Fruit fly (Drosophila melanogaster) whole organism, embryonic: ENCODE data around the gene CG13043.

Experiments
- Atf-2 ChIP-seq: fragments of 200-800 bp; sonication (Bioruptor generic); optimal IDR thresholded peaks from 2 replicates; lab custom pipeline; 2016; ENCODE audit warnings: missing biosample characterization, missing genetic modification characterization
- B-H2 ChIP-seq: fragments of 200-800 bp; sonication (Bioruptor generic); optimal IDR thresholded peaks from 2 replicates; lab custom pipeline; 2018; ENCODE audit warnings: missing biosample characterization, mild to moderate bottlenecking, missing genetic modification characterization
- Blimp-1 ChIP-seq: fragments of 200-800 bp; sonication (Bioruptor generic); optimal IDR thresholded peaks from 3 replicates; lab custom pipeline; 2018; ENCODE audit warnings: missing biosample characterization, missing genetic modification characterization, mild to moderate bottlenecking, moderate library complexity, missing genetic modification reagents
- CG11398 ChIP-seq: fragments of 200-800 bp; sonication (Bioruptor generic); optimal IDR thresholded peaks from 2 replicates; lab custom pipeline; 2016; ENCODE audit warnings: missing biosample characterization, missing genetic modification characterization
- CG11504 ChIP-seq: fragments of 200-800 bp; sonication (Bioruptor generic); optimal IDR thresholded peaks from 3 replicates; lab custom pipeline; 2019; ENCODE audit warnings: missing biosample characterization, mild to moderate bottlenecking, missing genetic modification characterization, moderate library complexity
- CG1233 ChIP-seq: fragments of 200-800 bp; sonication (Bioruptor generic); optimal IDR thresholded peaks from 4 replicates; lab custom pipeline; 2018; ENCODE audit warnings: missing biosample characterization, mild to moderate bottlenecking, missing genetic modification characterization
- CG13424 ChIP-seq: fragments of 200-800 bp; sonication (Bioruptor generic); optimal IDR thresholded peaks from 2 replicates; lab custom pipeline; 2019; ENCODE audit warnings: missing biosample characterization, mild to moderate bottlenecking, missing genetic modification characterization, moderate library complexity
- CG13894 ChIP-seq: fragments of 200-800 bp; sonication (Bioruptor generic); optimal IDR thresholded peaks from 3 replicates; lab custom pipeline; 2018; ENCODE audit warnings: missing biosample characterization, mild to moderate bottlenecking, missing genetic modification characterization, moderate library complexity
- CG14050 ChIP-seq: fragments of 200-800 bp; sonication (Bioruptor generic); IDR thresholded peaks from 3 replicates; pipeline ENCODE4 v1.3.6; 2022; ENCODE audit warnings: missing biosample characterization, missing genetic modification characterization
- CG15269 ChIP-seq: fragments of 200-800 bp; sonication (Bioruptor generic); optimal IDR thresholded peaks from 2 replicates; lab custom pipeline; 2018; ENCODE audit warnings: missing biosample characterization, mild to moderate bottlenecking, missing genetic modification characterization, moderate library complexity
- CG15696 ChIP-seq: fragments of 200-800 bp; sonication (Bioruptor generic); optimal IDR thresholded peaks from 2 replicates; lab custom pipeline; 2019; ENCODE audit warnings: missing biosample characterization, mild to moderate bottlenecking, missing genetic modification characterization, moderate library complexity
- CG18619 ChIP-seq: fragments of 200-800 bp; sonication (Bioruptor generic); optimal IDR thresholded peaks from 3 replicates; lab custom pipeline; 2017; ENCODE audit warnings: missing biosample characterization, mild to moderate bottlenecking, missing genetic modification characterization
- CG18764 ChIP-seq: fragments of 200-800 bp; sonication (Bioruptor generic); optimal IDR thresholded peaks from 3 replicates; lab custom pipeline; 2016; ENCODE audit warnings: missing biosample characterization, missing genetic modification characterization
- CG2678 ChIP-seq: fragments of 200-800 bp; sonication (Bioruptor generic); optimal IDR thresholded peaks from 3 replicates; lab custom pipeline; 2019; ENCODE audit warnings: missing biosample characterization, mild to moderate bottlenecking, missing genetic modification characterization, moderate library complexity
- CG2712 ChIP-seq: fragments of 200-800 bp; optimal IDR thresholded peaks from 3 replicates; lab custom pipeline; 2019; ENCODE audit warnings: missing biosample characterization, mild to moderate bottlenecking, missing genetic modification characterization, moderate library complexity
- CG30431 ChIP-seq: fragments of 200-800 bp; sonication (Bioruptor generic); optimal IDR thresholded peaks from 2 replicates; lab custom pipeline; 2017; ENCODE audit warnings: missing biosample characterization, missing genetic modification characterization
- CG32772 ChIP-seq: fragments of 200-800 bp; sonication (Bioruptor generic); IDR thresholded peaks from 2 replicates; pipeline ENCODE4 v1.3.6; 2022; ENCODE audit warnings: missing biosample characterization, missing genetic modification characterization
- CG3838 ChIP-seq: fragments of 200-800 bp; sonication (Bioruptor generic); optimal IDR thresholded peaks from 3 replicates; lab custom pipeline; 2016; ENCODE audit warnings: missing biosample characterization, missing genetic modification characterization
- CG43689 ChIP-seq: fragments of 200-800 bp; sonication (Bioruptor generic); IDR thresholded peaks from 2 replicates; pipeline ENCODE4 v1.3.6; 2022; ENCODE audit warnings: missing biosample characterization, missing genetic modification characterization
- CG7357 ChIP-seq: fragments of 200-800 bp; sonication (Bioruptor generic); IDR thresholded peaks from 3 replicates; pipeline ENCODE4 v1.3.6; 2022; ENCODE audit warnings: missing biosample characterization, missing genetic modification characterization
- CG7839 ChIP-seq: fragments of 200-800 bp; sonication (Bioruptor generic); optimal IDR thresholded peaks from 3 replicates; lab custom pipeline; 2018; ENCODE audit warnings: missing biosample characterization, mild to moderate bottlenecking, missing genetic modification characterization, moderate library complexity
- Dek ChIP-seq: fragments of 200-800 bp; sonication (Bioruptor generic); optimal IDR thresholded peaks from 3 replicates; lab custom pipeline; 2019; ENCODE audit warnings: missing biosample characterization, mild to moderate bottlenecking, missing genetic modification characterization, moderate library complexity
- Dref ChIP-seq: fragments of 200-800 bp; sonication (Bioruptor generic); IDR thresholded peaks from 2 replicates; pipeline ENCODE4 v1.3.6; 2022; ENCODE audit warnings: missing biosample characterization, missing genetic modification characterization
- E2f2 ChIP-seq: fragments of 200-800 bp; sonication (Bioruptor generic); IDR thresholded peaks from 2 replicates; pipeline ENCODE4 v1.3.6; 2022; ENCODE audit warnings: missing biosample characterization, missing genetic modification characterization
- Hand ChIP-seq: fragments of 200-800 bp; sonication (Bioruptor generic); optimal IDR thresholded peaks from 2 replicates; lab custom pipeline; 2017; ENCODE audit warnings: mild to moderate bottlenecking, missing biosample characterization, missing genetic modification reagents, missing genetic modification characterization
- Hr51 ChIP-seq, 2 experiments: fragments of 200-800 bp; sonication (Bioruptor generic); optimal IDR thresholded peaks; 2 replicates in 1 of 2; 3 replicates in 1 of 2; lab custom pipeline; 2016 to 2018; ENCODE audit warnings: missing biosample characterization in 2 of 2, missing genetic modification characterization in 2 of 2, mild to moderate bottlenecking in 1 of 2, moderate library complexity in 1 of 2
- MBD-R2 ChIP-seq: fragments of 200-800 bp; sonication (Bioruptor generic); IDR thresholded peaks from 2 replicates; pipeline ENCODE4 v1.3.6; 2022; ENCODE audit warnings: missing biosample characterization, missing genetic modification characterization
- Med ChIP-seq: fragments of 200-800 bp; sonication (Bioruptor generic); peaks from one replicate; lab custom pipeline; 2016; ENCODE audit warnings: missing biosample characterization, missing genetic modification characterization, mild to moderate bottlenecking, inconsistent platforms, moderate library complexity
- NFAT ChIP-seq: fragments of 200-800 bp; sonication (Bioruptor generic); IDR thresholded peaks from 2 replicates; pipeline ENCODE4 v1.3.6; 2022; ENCODE audit warnings: missing biosample characterization, missing genetic modification characterization
- Oli ChIP-seq: fragments of 200-800 bp; sonication (Bioruptor generic); optimal IDR thresholded peaks from 2 replicates; lab custom pipeline; 2018; ENCODE audit warnings: missing biosample characterization, mild to moderate bottlenecking, missing genetic modification characterization, moderate library complexity
- Optix ChIP-seq: fragments of 200-800 bp; sonication (Bioruptor generic); IDR thresholded peaks from 3 replicates; pipeline ENCODE4 v1.3.6; 2022; ENCODE audit warnings: missing biosample characterization, missing genetic modification characterization
- Taf1 ChIP-seq: fragments of 200-800 bp; sonication (Bioruptor generic); IDR thresholded peaks from 2 replicates; pipeline ENCODE4 v1.3.6; 2022; ENCODE audit warnings: missing biosample characterization, missing genetic modification characterization
- chn ChIP-seq: fragments of 200-800 bp; sonication (Bioruptor generic); optimal IDR thresholded peaks from 2 replicates; lab custom pipeline; 2016; ENCODE audit warnings: missing biosample characterization, missing genetic modification characterization
- dmrt99B ChIP-seq: fragments of 200-800 bp; sonication (Bioruptor generic); optimal IDR thresholded peaks from 2 replicates; lab custom pipeline; 2018; ENCODE audit warnings: missing biosample characterization, mild to moderate bottlenecking, missing genetic modification characterization, moderate library complexity
- dpn ChIP-seq, 2 experiments: fragments of 200-800 bp; sonication (Bioruptor generic); optimal IDR thresholded peaks; 3 replicates each; lab custom pipeline; 2016; ENCODE audit warnings: missing biosample characterization in 2 of 2, missing genetic modification characterization in 2 of 2
- fd64A ChIP-seq: fragments of 200-800 bp; sonication (Bioruptor generic); optimal IDR thresholded peaks from 3 replicates; lab custom pipeline; 2018; ENCODE audit warnings: missing biosample characterization, mild to moderate bottlenecking, missing genetic modification characterization
- gcm2 ChIP-seq: fragments of 200-800 bp; sonication (Bioruptor generic); optimal IDR thresholded peaks from 2 replicates; lab custom pipeline; 2016; ENCODE audit warnings: missing biosample characterization, missing genetic modification characterization
- grau ChIP-seq: fragments of 200-800 bp; optimal IDR thresholded peaks from 3 replicates; lab custom pipeline; 2019; ENCODE audit warnings: missing biosample characterization, mild to moderate bottlenecking, missing genetic modification characterization, moderate library complexity
- h ChIP-seq: fragments of >200 bp; optimal IDR thresholded peaks from 2 replicates; lab custom pipeline; 2017
- hbn ChIP-seq: fragments of 200-800 bp; sonication (Bioruptor generic); IDR thresholded peaks from 2 replicates; pipeline ENCODE4 v1.3.6; 2022; ENCODE audit warnings: missing biosample characterization, missing genetic modification characterization; ENCODE audit not compliant: partially characterized antibody
- inv ChIP-seq: fragments of 200-800 bp; sonication (Bioruptor generic); IDR thresholded peaks from 2 replicates; pipeline ENCODE4 v1.3.6; 2022; ENCODE audit warnings: missing biosample characterization, missing genetic modification characterization; ENCODE audit not compliant: partially characterized antibody
- mirr ChIP-seq: fragments of 200-800 bp; sonication (Bioruptor generic); optimal IDR thresholded peaks from 3 replicates; lab custom pipeline; 2018; ENCODE audit warnings: missing biosample characterization, mild to moderate bottlenecking, missing genetic modification characterization
- phol ChIP-seq: fragments of 200-800 bp; sonication (Bioruptor generic); optimal IDR thresholded peaks from 3 replicates; lab custom pipeline; 2018; ENCODE audit warnings: missing biosample characterization, mild to moderate bottlenecking, missing genetic modification characterization, moderate library complexity
- row ChIP-seq: fragments of 200-800 bp; sonication (Bioruptor generic); IDR thresholded peaks from 3 replicates; pipeline ENCODE4 v1.3.6; 2022; ENCODE audit warnings: missing biosample characterization, missing genetic modification characterization
- tgo ChIP-seq: fragments of 200-800 bp; sonication (Bioruptor generic); IDR thresholded peaks from 3 replicates; pipeline ENCODE4 v1.3.6; 2022; ENCODE audit warnings: missing biosample characterization, missing genetic modification characterization
- trem ChIP-seq: fragments of 200-800 bp; optimal IDR thresholded peaks from 3 replicates; lab custom pipeline; 2019; ENCODE audit warnings: missing biosample characterization, mild to moderate bottlenecking, missing genetic modification characterization, moderate library complexity
- unpg ChIP-seq: fragments of 200-800 bp; sonication (Bioruptor generic); optimal IDR thresholded peaks from 3 replicates; lab custom pipeline; 2018; ENCODE audit warnings: missing biosample characterization, mild to moderate bottlenecking, missing genetic modification characterization, moderate library complexity
- wek ChIP-seq: fragments of 200-800 bp; sonication (Bioruptor generic); optimal IDR thresholded peaks from 3 replicates; lab custom pipeline; 2018; ENCODE audit warnings: missing biosample characterization, mild to moderate bottlenecking, missing genetic modification characterization, moderate library complexity

The CG13043 gene

dm6 chr3L:16286258-16286657 lies 19.4 kb downstream of the CG13043 start (continued):
- peak; percentile 61 for TF ChIP-seq CG2678
- peak in 1 of 2 experiments; percentile 67 for TF ChIP-seq Hr51 (GFP tag; optimal IDR thresholded peaks at IDR 0.05; lab: Kevin White, UChicago)
- peak in 1 of 2 experiments; percentile 1 for TF ChIP-seq dpn (GFP tag; optimal IDR thresholded peaks at IDR 0.05; lab: Kevin White, UChicago)
- 0 out of 2 replicates have a peak, but pooled peaks have one; percentile 27 for TF ChIP-seq E2f2 (GFP tag; lab: Robert Waterston, UW)
- TF ChIP-seq CG18764 (GFP tag; lab: Kevin White, UChicago) = no peak
- peak; percentile 35 for TF ChIP-seq grau (tag; lab: Kevin White, UChicago)
- 0 out of 3 replicates have a peak, but pooled peaks have one; percentile 32 for TF ChIP-seq CG7357 (GFP tag; lab: Robert Waterston, UW)
- TF ChIP-seq Blimp-1 (GFP tag; lab: Kevin White, UChicago) = peak; percentile 23
- TF ChIP-seq tgo (GFP tag; lab: Robert Waterston, UW) = peak; percentile 35; the same call in 2 of the 3 replicates
- TF ChIP-seq, all 482 proteins: peak for 66

DNA sequence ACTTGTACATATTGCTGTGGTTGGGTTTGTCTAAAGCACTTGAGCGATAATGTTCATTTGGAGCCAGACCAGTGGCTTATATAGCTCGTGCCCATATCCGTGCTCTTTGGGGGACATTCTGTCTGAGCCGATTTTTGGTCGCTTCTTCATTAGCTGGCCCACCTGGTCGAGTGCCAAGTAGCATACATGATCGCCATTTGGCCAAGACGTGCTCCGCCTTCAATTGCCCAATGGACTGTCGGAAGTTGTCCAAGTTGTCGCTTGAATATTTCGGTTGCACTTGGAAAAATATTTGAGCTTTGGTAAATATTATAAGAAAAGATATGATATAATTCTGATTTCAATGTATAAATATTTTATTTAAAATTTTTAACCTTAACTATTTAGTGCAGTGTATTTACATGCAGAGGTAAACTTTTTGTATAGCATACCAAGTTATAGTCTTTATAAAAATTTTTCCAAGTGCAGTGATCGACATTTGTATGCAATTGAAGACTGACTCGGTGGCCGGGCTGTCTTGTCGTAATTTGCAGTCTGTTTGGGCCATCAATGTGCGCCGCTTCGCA lies 20.2 kb downstream of the CG13043 start, which contains the start of gene CG13047:
Gene CG13047 (minus strand): TSS at position 51 of the 566 bp plus-strand sequence.
- peak; percentile 15 for TF ChIP-seq Oli
- TF ChIP-seq CG3838 = no peak
- TF ChIP-seq Optix = no peak
- no peak for TF ChIP-seq wek (GFP tag; lab: Kevin White, UChicago)
- TF ChIP-seq CG43689 (GFP tag; lab: Robert Waterston, UW) = no peak
- no peak for TF ChIP-seq Atf-2
- no peak for TF ChIP-seq chn
- TF ChIP-seq dmrt99B (tag; lab: Kevin White, UChicago) = peak; percentile 44
- TF ChIP-seq NFAT (GFP tag; lab: Robert Waterston, UW) = no peak
- no peak for TF ChIP-seq CG30431 (GFP tag; lab: Kevin White, UChicago)
- no peak for TF ChIP-seq CG18619 (GFP tag; lab: Kevin White, UChicago)
- peak; percentile 22 for TF ChIP-seq phol (tag; lab: Kevin White, UChicago)
- TF ChIP-seq CG2712 (tag; lab: Kevin White, UChicago) = peak; percentile 11
- TF ChIP-seq Hand (GFP tag; lab: Kevin White, UChicago) = no peak
- TF ChIP-seq CG11398 (GFP tag; lab: Kevin White, UChicago) = no peak
- no peak for TF ChIP-seq Dref (GFP tag; lab: Robert Waterston, UW)
- TF ChIP-seq hbn (GFP tag; lab: Robert Waterston, UW) = no peak
- no peak for TF ChIP-seq MBD-R2 (GFP tag; lab: Robert Waterston, UW)
- no peak for TF ChIP-seq CG13894 (tag; lab: Kevin White, UChicago)
- peak; percentile 25 for TF ChIP-seq CG7839 (tag; lab: Kevin White, UChicago)
- peak; percentile 24 for TF ChIP-seq CG13424 (tag; lab: Kevin White, UChicago)
- TF ChIP-seq inv (GFP tag; lab: Robert Waterston, UW) = no peak
- 0 out of 3 replicates have a peak, but pooled peaks have one; percentile 11 for TF ChIP-seq row
- no peak for TF ChIP-seq CG14050 (GFP tag; lab: Robert Waterston, UW)
- TF ChIP-seq fd64A = no peak
- TF ChIP-seq trem (tag; lab: Kevin White, UChicago) = no peak
- peak; percentile 2 for TF ChIP-seq unpg
- no peak for TF ChIP-seq CG15696 (tag; lab: Kevin White, UChicago)
- TF ChIP-seq mirr = no peak
- TF ChIP-seq B-H2 (GFP tag; lab: Kevin White, UChicago) = no peak
- TF ChIP-seq Dek = no peak
- no peak for TF ChIP-seq gcm2 (GFP tag; lab: Kevin White, UChicago)
- TF ChIP-seq Taf1 = no peak
- TF ChIP-seq CG11504 = peak; percentile 55
- TF ChIP-seq Med (GFP tag; lab: Kevin White, UChicago) = no peak
- TF ChIP-seq CG1233 (GFP tag; lab: Kevin White, UChicago) = no peak
- peak; percentile 7 for TF ChIP-seq Blimp-1 (GFP tag; lab: Kevin White, UChicago)
- TF ChIP-seq h (lab: Kevin White, UChicago) = no peak
- TF ChIP-seq CG15269 (tag; lab: Kevin White, UChicago) = peak; percentile 28
- no peak for TF ChIP-seq CG32772 (GFP tag; lab: Robert Waterston, UW)
